Worm (Caenorhabditis elegans) whole organism, L4/young adult: Measurements from ENCODE around the gene F59E11.7.

Experiments
- W03F9.2 ChIP-seq: fragments of 150-350 bp; optimal IDR thresholded peaks from 2 replicates; lab custom pipeline; 2014; ENCODE audit warnings: missing biosample characterization, missing genetic modification characterization
- dao-5 ChIP-seq: sonication (generic microtip); optimal IDR thresholded peaks from 2 replicates; lab custom pipeline; 2016; ENCODE audit warnings: missing genotype, missing genetic modification characterization, moderate library complexity, missing compliant biosample characterization
- him-1 ChIP-seq: sonication (generic microtip); optimal IDR thresholded peaks from 2 replicates; lab custom pipeline; 2016; ENCODE audit warnings: missing genotype, missing genetic modification reagents, missing genetic modification characterization, missing compliant biosample characterization

Gene F59E11.7

DNA sequence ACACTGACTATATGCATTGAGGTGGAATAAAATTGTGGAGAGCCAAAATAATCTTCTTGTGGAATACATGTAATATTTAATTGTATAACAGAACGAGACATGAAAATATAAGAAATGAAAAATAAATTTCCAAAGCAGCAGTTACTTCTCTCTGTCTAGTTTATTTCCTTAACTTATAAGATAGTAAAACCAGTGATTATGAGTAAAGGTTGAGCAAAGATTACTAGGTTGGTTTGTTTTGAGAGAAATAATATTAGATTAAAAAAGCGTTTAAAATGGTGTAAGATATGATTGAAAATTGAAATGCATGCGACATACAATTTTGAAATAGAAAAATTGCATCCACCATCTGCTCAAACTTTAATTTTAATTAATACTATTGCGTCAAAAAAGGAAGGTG lies 23.7 kb downstream of the F59E11.7 start, which contains the start of gene srh-201:
TSS of gene srh-201 (minus strand) at position 101 of the 400 bp plus-strand sequence.
- TF ChIP-seq him-1 (no peak), W03F9.2 (tag; lab: Kevin White, UChicago) (no peak), dao-5 (tag; lab: Kevin White, UChicago) (no peak)

ce11 chrV:9015540-9015939 lies 25.5 kb downstream of the F59E11.7 start, which contains the start of gene srt-18:
Gene srt-18 (minus strand): TSS chrV:9015640.
- no peak for TF ChIP-seq dao-5 (tag; lab: Kevin White, UChicago)
- TF ChIP-seq W03F9.2 (tag; lab: Kevin White, UChicago) = no peak
- no peak for TF ChIP-seq him-1

DNA sequence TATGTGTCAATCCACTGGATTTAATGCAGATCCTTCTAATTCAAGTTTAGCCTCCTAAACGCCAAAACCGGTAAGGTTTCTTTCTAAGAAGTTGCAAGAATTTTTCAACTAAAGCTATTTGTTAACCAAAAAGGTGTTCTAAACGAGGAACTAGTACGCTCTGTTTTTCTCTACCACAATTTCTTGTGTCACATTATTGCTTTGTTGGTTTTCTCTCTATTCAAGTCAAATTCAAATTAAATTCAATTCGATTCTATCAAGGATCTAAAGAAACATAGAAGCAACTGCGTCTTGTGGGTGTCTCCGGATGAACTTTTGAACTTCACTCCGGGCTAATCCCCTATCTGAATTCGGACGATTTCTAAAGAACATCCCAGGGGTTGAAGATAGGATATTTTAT lies 26.4 kb downstream of the F59E11.7 start, which contains the start of gene oac-40:
TSS of gene oac-40 (plus strand) at position 301 of the 400 bp plus-strand sequence.
- TF ChIP-seq him-1 (no peak), dao-5 (tag; lab: Kevin White, UChicago) (no peak), W03F9.2 (tag; lab: Kevin White, UChicago) (no peak)

- TF ChIP-seq dao-5 (tag; lab: Kevin White, UChicago) (no peak), W03F9.2 (tag; lab: Kevin White, UChicago) (no peak), him-1 (no peak)
Observed at ce11 chrV:9018871-9019270, 28.8 kb downstream of the F59E11.7 start.

- TF ChIP-seq dao-5 (tag; lab: Kevin White, UChicago) = no peak
- TF ChIP-seq W03F9.2 (tag; lab: Kevin White, UChicago) = no peak
- no peak for TF ChIP-seq him-1
Observed at ce11 chrV:9022078-9022477, 32.0 kb downstream of the F59E11.7 start, which contains the start of gene oac-41. Gene oac-41 (minus strand): TSS chrV:9022178.

DNA sequence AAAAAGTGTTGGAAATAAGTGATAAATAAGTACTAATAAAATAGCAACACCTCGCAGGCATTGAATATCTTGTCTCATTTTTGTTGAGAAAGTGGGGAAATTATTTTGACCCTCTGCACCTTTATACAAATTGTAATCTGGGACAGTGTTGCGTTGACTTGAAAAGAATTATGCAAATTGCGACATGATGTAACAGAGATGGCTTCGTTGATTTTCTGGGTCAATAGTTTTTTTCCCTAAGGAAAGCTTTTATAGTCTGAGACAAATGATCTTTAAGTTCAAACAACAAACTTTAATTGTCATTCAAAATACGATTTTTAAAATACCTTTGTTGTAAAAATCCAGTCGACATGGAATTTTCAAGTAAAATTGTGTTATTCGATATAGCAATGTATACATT lies 34.7 kb downstream of the F59E11.7 start, which contains the start of gene bus-1:
TSS of gene bus-1 (minus strand) at position 101 of the 400 bp plus-strand sequence.
- TF ChIP-seq W03F9.2 (tag; lab: Kevin White, UChicago) (no peak), him-1 (no peak), dao-5 (tag; lab: Kevin White, UChicago) (no peak)

- no peak for TF ChIP-seq dao-5 (tag; lab: Kevin White, UChicago)
- no peak for TF ChIP-seq W03F9.2 (tag; lab: Kevin White, UChicago)
- TF ChIP-seq him-1 = no peak
Observed at ce11 chrV:9030248-9030647, 40.2 kb downstream of the F59E11.7 start, which contains the start of gene C25E10.5. Gene C25E10.5 (plus strand): TSS chrV:9030548.

DNA sequence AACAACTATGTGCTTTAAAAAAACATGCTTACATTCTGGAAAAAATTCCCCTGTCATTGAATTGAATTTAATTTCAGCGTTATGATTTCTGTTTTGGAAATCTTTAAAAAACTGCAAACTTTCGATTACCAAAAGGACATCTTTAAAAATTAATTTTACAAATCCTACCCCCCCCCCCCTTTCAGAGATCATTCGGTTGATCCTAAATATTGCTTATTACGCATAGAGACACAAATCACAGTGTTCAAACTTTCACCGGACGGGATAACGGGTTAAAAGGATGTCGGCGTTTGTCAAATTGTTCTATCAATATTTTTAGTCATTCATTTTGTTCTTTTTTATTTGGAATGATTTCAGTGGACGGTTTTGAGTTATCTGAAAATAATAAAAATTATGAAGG lies 43.2 kb downstream of the F59E11.7 start, which contains the start of gene C25E10.4:
TSS of gene C25E10.4 (plus strand) at position 301 of the 400 bp plus-strand sequence.
- TF ChIP-seq dao-5 (tag; lab: Kevin White, UChicago) (no peak), him-1 (no peak), W03F9.2 (tag; lab: Kevin White, UChicago) (no peak)

- TF ChIP-seq him-1 (no peak), dao-5 (tag; lab: Kevin White, UChicago) (no peak), W03F9.2 (tag; lab: Kevin White, UChicago) (no peak)
Observed at ce11 chrV:9035685-9036084, 45.6 kb downstream of the F59E11.7 start, which contains the start of gene srsx-34. Gene srsx-34 (plus strand): TSS chrV:9035985.

DNA sequence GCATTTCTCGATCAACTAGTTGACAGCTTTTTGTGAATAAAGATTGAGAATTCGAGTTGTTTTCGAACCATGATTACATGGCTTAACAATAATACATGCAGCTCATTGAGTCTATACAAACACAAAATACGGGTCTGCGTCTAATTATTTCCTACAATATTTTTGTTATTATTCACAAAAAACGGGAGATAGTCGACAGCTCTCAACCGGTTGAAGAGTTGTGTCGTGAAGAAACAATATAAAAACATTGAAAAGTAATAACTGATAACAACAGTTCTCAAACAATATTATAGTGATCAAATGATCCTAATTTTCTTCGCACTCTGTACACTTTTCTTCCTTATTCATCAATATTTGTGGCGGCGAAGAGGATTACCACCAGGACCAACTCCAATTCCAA lies 51.0 kb downstream of the F59E11.7 start, which contains the start of gene cyp-33B1:
TSS of gene cyp-33B1 (plus strand) at position 301 of the 400 bp plus-strand sequence.
- TF ChIP-seq W03F9.2 (tag; lab: Kevin White, UChicago) = no peak
- TF ChIP-seq him-1 = no peak
- no peak for TF ChIP-seq dao-5 (tag; lab: Kevin White, UChicago)
